Fruit fly (Drosophila melanogaster) whole organism, embryonic: Measurements from ENCODE around the gene Polr3A.

Experiments used
- CG10654 ChIP-seq: fragments of 200-800 bp; sonication (Bioruptor generic); optimal IDR thresholded peaks from 2 replicates; lab custom pipeline; 2016; ENCODE audit warnings: missing biosample characterization, missing genetic modification characterization
- CG13624 ChIP-seq: fragments of 200-800 bp; sonication (Bioruptor generic); optimal IDR thresholded peaks from 2 replicates; lab custom pipeline; 2016; ENCODE audit warnings: missing biosample characterization, missing genetic modification characterization
- CG13775 ChIP-seq: fragments of 200-800 bp; sonication (Bioruptor generic); optimal IDR thresholded peaks from 3 replicates; lab custom pipeline; 2017; ENCODE audit warnings: missing biosample characterization, mild to moderate bottlenecking, missing genetic modification characterization
- CG14014 ChIP-seq: fragments of 200-800 bp; sonication (Bioruptor generic); IDR thresholded peaks from 2 replicates; pipeline ENCODE4 v1.3.6; 2022; ENCODE audit warnings: missing biosample characterization, missing genetic modification characterization
- CG1603 ChIP-seq: fragments of 200-800 bp; sonication (Bioruptor generic); optimal IDR thresholded peaks from 2 replicates; lab custom pipeline; 2019; ENCODE audit warnings: missing biosample characterization, mild to moderate bottlenecking, missing genetic modification characterization, moderate library complexity
- CG17829 ChIP-seq: fragments of 200-800 bp; optimal IDR thresholded peaks from 2 replicates; lab custom pipeline; 2019; ENCODE audit warnings: missing biosample characterization, mild to moderate bottlenecking, missing genetic modification characterization, moderate library complexity
- CG18262 ChIP-seq: fragments of 200-800 bp; optimal IDR thresholded peaks from 3 replicates; lab custom pipeline; 2019; ENCODE audit warnings: missing biosample characterization, mild to moderate bottlenecking, missing genetic modification characterization, moderate library complexity
- CG2116 ChIP-seq: fragments of 200-800 bp; sonication (Bioruptor generic); optimal IDR thresholded peaks from 3 replicates; lab custom pipeline; 2018; ENCODE audit warnings: missing biosample characterization, mild to moderate bottlenecking, missing genetic modification characterization
- CG34224 ChIP-seq: fragments of 200-800 bp; sonication (Bioruptor generic); IDR thresholded peaks from 3 replicates; pipeline ENCODE4 v1.3.6; 2022; ENCODE audit warnings: missing biosample characterization, missing genetic modification characterization; ENCODE audit not compliant: partially characterized antibody
- CG3847 ChIP-seq: fragments of 200-800 bp; sonication (Bioruptor generic); IDR thresholded peaks from 2 replicates; pipeline ENCODE4 v1.3.6; 2022; ENCODE audit warnings: missing biosample characterization, missing genetic modification characterization
- CG7963 ChIP-seq: fragments of 200-800 bp; sonication (Bioruptor generic); IDR thresholded peaks from 3 replicates; pipeline ENCODE4 v1.3.6; 2022; ENCODE audit warnings: missing biosample characterization, missing genetic modification characterization; ENCODE audit not compliant: partially characterized antibody
- CG8089 ChIP-seq: fragments of 200-800 bp; sonication (Bioruptor generic); optimal IDR thresholded peaks from 3 replicates; lab custom pipeline; 2016; ENCODE audit warnings: missing biosample characterization, missing genetic modification characterization
- CG9797 ChIP-seq: fragments of 200-800 bp; sonication (Bioruptor generic); optimal IDR thresholded peaks from 3 replicates; lab custom pipeline; 2018; ENCODE audit warnings: missing biosample characterization, mild to moderate bottlenecking, missing genetic modification characterization
- Dp ChIP-seq: fragments of 200-800 bp; sonication (Bioruptor generic); optimal IDR thresholded peaks from 2 replicates; lab custom pipeline; 2018; ENCODE audit warnings: missing biosample characterization, mild to moderate bottlenecking, missing genetic modification characterization, moderate library complexity
- Ets97D ChIP-seq: fragments of 200-800 bp; sonication (Bioruptor generic); optimal IDR thresholded peaks from 3 replicates; lab custom pipeline; 2016; ENCODE audit warnings: missing biosample characterization, missing genetic modification characterization
- MBD-R2 ChIP-seq: fragments of 200-800 bp; sonication (Bioruptor generic); IDR thresholded peaks from 2 replicates; pipeline ENCODE4 v1.3.6; 2022; ENCODE audit warnings: missing biosample characterization, missing genetic modification characterization
- MESR4 ChIP-seq: fragments of 200-800 bp; sonication (Bioruptor generic); optimal IDR thresholded peaks from 2 replicates; lab custom pipeline; 2018; ENCODE audit warnings: missing biosample characterization, mild to moderate bottlenecking, missing genetic modification characterization, moderate library complexity
- NFAT ChIP-seq: fragments of 200-800 bp; sonication (Bioruptor generic); IDR thresholded peaks from 2 replicates; pipeline ENCODE4 v1.3.6; 2022; ENCODE audit warnings: missing biosample characterization, missing genetic modification characterization
- Opbp ChIP-seq: fragments of 200-800 bp; sonication (Bioruptor generic); IDR thresholded peaks from 3 replicates; pipeline ENCODE4 v1.3.6; 2022; ENCODE audit warnings: missing biosample characterization, missing genetic modification characterization; ENCODE audit not compliant: partially characterized antibody
- Rfx ChIP-seq: fragments of 200-800 bp; sonication (Bioruptor generic); IDR thresholded peaks from 2 replicates; pipeline ENCODE4 v1.3.6; 2022; ENCODE audit warnings: missing biosample characterization, missing genetic modification characterization
- Sry-β ChIP-seq: fragments of 200-800 bp; sonication (Bioruptor generic); optimal IDR thresholded peaks from 2 replicates; lab custom pipeline; 2018; ENCODE audit warnings: missing biosample characterization, mild to moderate bottlenecking, missing genetic modification characterization, moderate library complexity
- Trl ChIP-seq, 3 experiments: fragments of >200 bp in 2 of 3; fragments of 200-800 bp in 1 of 3; sonication (Bioruptor generic) in 1 of 3; optimal IDR thresholded peaks; 2 replicates in 1 of 3; 3 replicates in 2 of 3; lab custom pipeline; 2016 to 2017; ENCODE audit warnings: missing biosample characterization in 1 of 3, missing genetic modification characterization in 1 of 3
- amos ChIP-seq: fragments of 200-800 bp; sonication (Bioruptor generic); IDR thresholded peaks from 2 replicates; pipeline ENCODE4 v1.3.6; 2022; ENCODE audit warnings: missing biosample characterization, missing genetic modification characterization; ENCODE audit not compliant: partially characterized antibody
- chinmo ChIP-seq: fragments of 200-800 bp; sonication (Bioruptor generic); IDR thresholded peaks from 4 replicates; pipeline ENCODE4 v1.3.6; 2022; ENCODE audit warnings: missing biosample characterization, missing genetic modification characterization; ENCODE audit not compliant: partially characterized antibody
- crp ChIP-seq, 2 experiments: fragments of 200-800 bp; sonication (Bioruptor generic); optimal IDR thresholded peaks; 2 replicates in 1 of 2; 3 replicates in 1 of 2; lab custom pipeline; 2017; ENCODE audit warnings: missing biosample characterization in 2 of 2, missing genetic modification characterization in 2 of 2, mild to moderate bottlenecking in 1 of 2, moderate library complexity in 1 of 2
- da ChIP-seq: fragments of 200-800 bp; sonication (Bioruptor generic); optimal IDR thresholded peaks from 2 replicates; lab custom pipeline; 2016; ENCODE audit warnings: missing biosample characterization, missing genetic modification characterization
- dpn ChIP-seq, 2 experiments: fragments of 200-800 bp; sonication (Bioruptor generic); optimal IDR thresholded peaks; 3 replicates each; lab custom pipeline; 2016; ENCODE audit warnings: missing biosample characterization in 2 of 2, missing genetic modification characterization in 2 of 2
- esg ChIP-seq: fragments of 200-800 bp; sonication (Bioruptor generic); conservative IDR thresholded peaks from 2 replicates; pipeline ENCODE4 v1.3.6; 2022; ENCODE audit warnings: missing biosample characterization, missing genetic modification characterization
- gfzf ChIP-seq: fragments of 200-800 bp; sonication (Bioruptor generic); optimal IDR thresholded peaks from 2 replicates; lab custom pipeline; 2016; ENCODE audit warnings: missing biosample characterization, mild to moderate bottlenecking, missing genetic modification characterization, moderate library complexity
- her ChIP-seq: fragments of 200-800 bp; sonication (Bioruptor generic); optimal IDR thresholded peaks from 2 replicates; lab custom pipeline; 2016; ENCODE audit warnings: missing biosample characterization, missing genetic modification characterization
- insv ChIP-seq, 2 experiments: fragments of 200-800 bp; sonication (Bioruptor generic); optimal IDR thresholded peaks; 3 replicates each; lab custom pipeline; 2016 to 2018; ENCODE audit warnings: missing biosample characterization in 2 of 2, missing genetic modification characterization in 2 of 2
- peb ChIP-seq: fragments of 200-800 bp; sonication (Bioruptor generic); IDR thresholded peaks from 2 replicates; pipeline ENCODE4 v1.3.6; 2022; ENCODE audit warnings: missing biosample characterization, missing genetic modification characterization
- rib ChIP-seq: fragments of 200-800 bp; sonication (Bioruptor generic); IDR thresholded peaks from 2 replicates; pipeline ENCODE4 v1.3.6; 2022; ENCODE audit warnings: missing biosample characterization, missing genetic modification characterization
- sens ChIP-seq: fragments of 200-800 bp; sonication (Bioruptor generic); peaks from one replicate; lab custom pipeline; 2016; ENCODE audit warnings: missing biosample characterization, missing genetic modification characterization
- sens-2 ChIP-seq: fragments of 200-800 bp; sonication (Bioruptor generic); IDR thresholded peaks from 2 replicates; pipeline ENCODE4 v1.3.6; 2022; ENCODE audit warnings: missing biosample characterization, missing genetic modification characterization
- so ChIP-seq: fragments of 200-800 bp; sonication (Bioruptor generic); IDR thresholded peaks from 3 replicates; pipeline ENCODE4 v1.3.6; 2022; ENCODE audit warnings: missing biosample characterization, missing genetic modification characterization
- sug ChIP-seq: fragments of 200-800 bp; optimal IDR thresholded peaks from 2 replicates; lab custom pipeline; 2019; ENCODE audit warnings: missing biosample characterization, mild to moderate bottlenecking, missing genetic modification characterization, moderate library complexity
- trem ChIP-seq: fragments of 200-800 bp; optimal IDR thresholded peaks from 3 replicates; lab custom pipeline; 2019; ENCODE audit warnings: missing biosample characterization, mild to moderate bottlenecking, missing genetic modification characterization, moderate library complexity
- vfl ChIP-seq: fragments of 200-800 bp; sonication (Bioruptor generic); optimal IDR thresholded peaks from 2 replicates; lab custom pipeline; 2016; ENCODE audit warnings: missing biosample characterization, missing genetic modification characterization

Gene Polr3A

dm6 chrX:15745905-15746681, 16.7 kb upstream of the Polr3A start, which contains the start of the genes CG8944 and CCT6 (continued):
- TF ChIP-seq CG8089 = no peak
- TF ChIP-seq CG7963 (GFP tag; lab: Robert Waterston, UW) = peak; percentile 17; the same call in 1 of the 3 replicates
- TF ChIP-seq Ets97D (GFP tag; lab: Kevin White, UChicago) = peak; percentile 17
- peak in 1 of 2 experiments; percentile 21 for TF ChIP-seq dpn (GFP tag; optimal IDR thresholded peaks at IDR 0.05; lab: Kevin White, UChicago)
- peak; percentile 52 for TF ChIP-seq MBD-R2 (GFP tag; lab: Robert Waterston, UW)
- no peak for TF ChIP-seq NFAT
- TF ChIP-seq insv (GFP tag; optimal IDR thresholded peaks at IDR 0.05; lab: Kevin White, UChicago) = peak in 1 of 2 experiments; percentile 93
- peak; percentile 40; the same call in 1 of the 3 replicates for TF ChIP-seq Opbp (GFP tag; lab: Robert Waterston, UW)
- TF ChIP-seq her (GFP tag; lab: Kevin White, UChicago) = no peak
- TF ChIP-seq CG3847 (GFP tag; lab: Robert Waterston, UW) = 0 out of 2 replicates have a peak, but pooled peaks have one; percentile 4
- TF ChIP-seq Sry-β (GFP tag; lab: Kevin White, UChicago) = peak; percentile 83
- TF ChIP-seq esg (GFP tag; lab: Robert Waterston, UW) = no peak
- TF ChIP-seq gfzf (GFP tag; lab: Kevin White, UChicago) = peak; percentile 45
- no peak for TF ChIP-seq Trl (optimal IDR thresholded peaks at IDR 0.05; lab: Kevin White, UChicago)
- no peak for TF ChIP-seq Trl (GFP tag; optimal IDR thresholded peaks at IDR 0.05; lab: Kevin White, UChicago)
- 0 out of 2 replicates have a peak, but pooled peaks have one; percentile 12 for TF ChIP-seq sens-2 (GFP tag; lab: Robert Waterston, UW)
- TF ChIP-seq CG17829 = peak; percentile 22
- no peak for TF ChIP-seq CG14014 (GFP tag; lab: Robert Waterston, UW)
- TF ChIP-seq so = no peak
- peak; percentile 57 for TF ChIP-seq Rfx
- TF ChIP-seq vfl (GFP tag; lab: Kevin White, UChicago) = no peak
- 0 out of 4 replicates have a peak, but pooled peaks have one; percentile 24 for TF ChIP-seq chinmo (GFP tag; lab: Robert Waterston, UW)
- peak; percentile 49 for TF ChIP-seq amos (GFP tag; lab: Robert Waterston, UW)
- no peak for TF ChIP-seq rib (GFP tag; lab: Robert Waterston, UW)
- peak; percentile 20 for TF ChIP-seq CG1603 (tag; lab: Kevin White, UChicago)
- TF ChIP-seq CG13775 = peak; percentile 29
- TF ChIP-seq peb (GFP tag; lab: Robert Waterston, UW) = no peak
- TF ChIP-seq sug (tag; lab: Kevin White, UChicago) = peak; percentile 14
- TF ChIP-seq CG18262 (tag; lab: Kevin White, UChicago) = peak; percentile 17
- TF ChIP-seq CG2116 (GFP tag; lab: Kevin White, UChicago) = peak; percentile 96
- no peak for TF ChIP-seq CG10654
- TF ChIP-seq trem (tag; lab: Kevin White, UChicago) = no peak
- TF ChIP-seq Dp (GFP tag; lab: Kevin White, UChicago) = no peak
- no peak for TF ChIP-seq da (GFP tag; lab: Kevin White, UChicago)
- 0 out of 3 replicates have a peak, but pooled peaks have one; percentile 24 for TF ChIP-seq CG34224 (GFP tag; lab: Robert Waterston, UW)
- TF ChIP-seq sens (GFP tag; lab: Kevin White, UChicago) = peak; percentile 64
- TF ChIP-seq MESR4 (GFP tag; lab: Kevin White, UChicago) = peak; percentile 90
- peak; percentile 28 for TF ChIP-seq CG9797 (GFP tag; lab: Kevin White, UChicago)
- peak in 1 of 2 experiments; percentile 32 for TF ChIP-seq crp (GFP tag; optimal IDR thresholded peaks at IDR 0.05; lab: Kevin White, UChicago)
- no peak for TF ChIP-seq CG13624 (GFP tag; lab: Kevin White, UChicago)
